Worm (Caenorhabditis elegans): ENCODE measurements around the gene F17C8.3.

DNA sequence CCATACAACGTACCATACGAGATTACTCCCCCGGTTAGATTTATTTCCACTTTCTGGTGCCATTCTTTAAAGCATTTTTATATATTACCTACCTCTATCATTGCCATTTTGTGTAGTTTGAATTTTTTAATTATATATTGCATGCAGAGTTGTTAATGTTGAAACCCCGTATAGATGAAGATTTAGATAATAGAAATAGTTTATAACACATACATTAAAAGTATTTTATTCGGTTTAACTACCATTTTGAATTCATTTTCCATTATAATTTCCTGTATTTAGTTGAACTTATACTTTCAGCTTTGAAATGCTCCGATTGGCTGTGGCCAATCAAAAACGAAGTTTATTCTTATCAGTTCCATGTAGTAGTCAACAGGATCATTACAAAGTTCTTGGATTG is 33.9 kb upstream of the F17C8.3 start, which contains the start of gene dnj-18:
- TF ChIP-seq F26F4.8 (GFP tag; conservative IDR thresholded peaks at IDR 0.05) (no peak), lin-15B (tag; optimal IDR thresholded peaks at IDR 0.05) (no peak), ceh-82 (tag; optimal IDR thresholded peaks at IDR 0.05) (no peak), dmd-6 (GFP tag; IDR thresholded peaks at IDR 0.05) (no peak), jun-1 (tag; optimal IDR thresholded peaks at IDR 0.05) (no peak), mdl-1 (tag; optimal IDR thresholded peaks at IDR 0.05) (no peak), hif-1 (tag; optimal IDR thresholded peaks at IDR 0.05) (no peak), mep-1 (tag; optimal IDR thresholded peaks at IDR 0.05) (no peak), R02D3.7 (tag; optimal IDR thresholded peaks at IDR 0.05) (no peak), pqm-1 (tag; optimal IDR thresholded peaks at IDR 0.05) (no peak), zag-1 (tag; optimal IDR thresholded peaks at IDR 0.05) (no peak), ZK546.5 (tag; optimal IDR thresholded peaks at IDR 0.05) (no peak)

Measured in whole organism, L4 larva.